Worm (Caenorhabditis elegans): Measurements from ENCODE around the gene F57A10.4.

ce11 chrV:15782494-15782893 is 13.3 kb downstream of the F57A10.4 start, which contains the start of gene T26E4.3:
- TF ChIP-seq C08G9.2 (tag; optimal IDR thresholded peaks at IDR 0.05), result no peak
- no peak for TF ChIP-seq ceh-2 (tag; optimal IDR thresholded peaks at IDR 0.05)
- no peak for TF ChIP-seq nfya-1 (tag; optimal IDR thresholded peaks at IDR 0.05)
- no peak for TF ChIP-seq ttx-3 (tag; optimal IDR thresholded peaks at IDR 0.05)
- TF ChIP-seq dmd-4 (tag; optimal IDR thresholded peaks at IDR 0.05; ENCODE audit: borderline replicate concordance), result no peak
